Worm (Caenorhabditis elegans) whole organism, early embryonic: ENCODE results near the gene Y51H7C.13.

Experiments
- B0310.2 ChIP-seq: sonication (generic microtip); optimal IDR thresholded peaks from 2 replicates; lab custom pipeline; 2016; ENCODE audit warnings: mild to moderate bottlenecking, missing genetic modification characterization, missing compliant biosample characterization
- sea-1 ChIP-seq: fragments of 200-800 bp; sonication (Bioruptor generic); conservative IDR thresholded peaks from 2 replicates; pipeline ENCODE4 v1.3.6; 2022; ENCODE audit warnings: missing genetic modification characterization, missing compliant biosample characterization

DNA sequence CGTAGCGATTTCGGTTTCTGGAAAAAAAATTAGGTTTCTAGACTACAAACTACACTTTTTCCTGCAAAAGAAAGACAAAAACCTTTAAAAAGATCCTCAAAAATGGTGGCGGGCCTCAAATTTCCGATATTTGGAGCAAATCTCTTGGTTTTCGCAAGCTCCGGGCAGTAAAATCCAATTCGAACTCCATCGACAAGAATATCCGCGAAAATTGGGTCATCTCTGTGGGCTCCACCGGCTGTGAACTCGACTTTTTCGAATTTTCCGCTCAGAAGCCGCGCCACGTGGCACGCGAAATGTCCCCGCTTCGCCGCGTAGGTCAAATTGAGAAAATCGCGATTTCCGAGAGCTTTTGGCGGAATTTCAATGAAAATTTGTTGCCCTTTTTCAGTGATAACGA lies 29.6 kb downstream of the Y51H7C.13 start:
- TF ChIP-seq B0310.2 (tag; lab: Kevin White, UChicago): no peak
- TF ChIP-seq sea-1: no peak
